Fruit fly (Drosophila melanogaster) S2 (cell line): ENCODE data around the gene unk.

ENCODE experiments used
- CG8478 ChIP-seq: fragments of >200 bp; optimal IDR thresholded peaks from 2 replicates; lab custom pipeline; 2018
- CTCF ChIP-seq, 2 experiments: fragments of >200 bp; optimal IDR thresholded peaks; 2 replicates each; lab custom pipeline; 2018

- no peak for TF ChIP-seq CTCF (optimal IDR thresholded peaks at IDR 0.05; lab: Kevin White, UChicago)
- no peak for TF ChIP-seq CG8478 (lab: Kevin White, UChicago)
Measured at dm6 chr3R:23171867-23172266, 14.2 kb upstream of the unk start.
